Worm (Caenorhabditis elegans): ENCODE measurements around the gene F44A6.5.

F44A6.5 gene

DNA sequence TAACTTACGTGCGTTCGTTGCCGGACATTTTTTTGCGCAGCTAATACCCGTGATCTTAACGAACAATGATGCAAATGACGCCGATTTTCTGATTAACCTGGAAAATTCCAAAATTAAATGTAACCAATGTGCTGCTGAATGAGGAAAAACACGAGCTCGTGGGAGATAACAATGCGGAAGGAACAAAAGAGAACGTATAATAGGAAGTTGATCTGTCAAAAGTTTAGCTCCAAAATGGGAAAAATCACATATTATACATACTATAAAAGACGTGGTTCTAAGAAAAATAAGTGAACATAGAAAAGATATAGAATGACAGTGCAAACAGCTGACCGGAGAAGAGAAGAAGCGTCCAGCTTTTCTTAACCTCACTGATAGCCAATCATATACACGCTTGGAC, 34.1 kb upstream of the F44A6.5 start, which contains the start of gene C14H10.2:
C14H10.2 (minus strand) TSS at position 101 of the 400 bp plus-strand sequence.
- no peak for TF ChIP-seq efl-1 (GFP tag; optimal IDR thresholded peaks at IDR 0.05)
- no peak for TF ChIP-seq Y53F4B.3 (GFP tag; IDR thresholded peaks at IDR 0.05)
- TF ChIP-seq T26A5.8 (tag; optimal IDR thresholded peaks at IDR 0.05) = no peak
- no peak for TF ChIP-seq pha-4 (tag; optimal IDR thresholded peaks at IDR 0.05)
- TF ChIP-seq nhr-90 (tag; optimal IDR thresholded peaks at IDR 0.05) = no peak
- no peak for TF ChIP-seq B0261.1 (tag; optimal IDR thresholded peaks at IDR 0.05)
- no peak for TF ChIP-seq F52B5.7 (tag; optimal IDR thresholded peaks at IDR 0.05)

DNA sequence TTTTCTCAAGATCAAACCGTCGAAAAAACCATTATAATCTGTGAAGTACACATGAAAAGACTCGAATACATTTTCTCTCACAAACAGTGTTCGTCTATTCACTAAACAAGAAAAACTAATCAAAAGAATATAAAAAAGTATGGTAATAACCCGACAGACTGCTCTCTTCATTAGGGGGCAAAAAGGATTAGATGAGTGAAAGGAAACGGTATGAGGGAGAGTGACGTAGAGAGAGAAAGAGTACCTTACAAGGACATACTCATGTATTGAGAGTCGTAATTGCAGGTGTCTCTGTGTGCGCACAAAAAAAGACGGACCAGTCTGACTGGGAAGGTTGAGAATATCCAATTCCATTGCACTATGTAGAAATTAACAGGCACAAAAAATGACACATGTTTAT, 31.0 kb upstream of the F44A6.5 start:
- TF ChIP-seq akir-1 (GFP tag; optimal IDR thresholded peaks at IDR 0.05) (no peak), chd-7 (tag; optimal IDR thresholded peaks at IDR 0.05) (no peak), ztf-26 (tag; optimal IDR thresholded peaks at IDR 0.05) (no peak), madf-6 (GFP tag; IDR thresholded peaks at IDR 0.05) (no peak)

DNA sequence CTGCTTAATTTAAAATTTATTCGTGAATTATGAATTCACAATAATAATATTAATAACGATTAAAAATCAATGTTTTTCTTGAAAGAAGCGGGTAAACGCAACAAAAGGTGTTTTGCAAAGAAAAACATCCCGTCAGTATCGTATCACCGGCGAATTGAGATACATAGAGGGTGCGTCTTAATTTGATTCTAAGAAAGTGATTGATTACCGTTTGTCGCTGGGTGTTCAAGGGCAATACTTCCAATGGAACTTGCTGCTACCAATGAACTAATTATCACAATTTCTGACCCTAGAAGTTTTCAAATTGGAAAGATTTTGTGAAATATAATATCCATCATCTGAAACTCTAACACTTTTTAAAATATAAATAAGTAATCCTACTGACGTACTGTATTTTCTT, 26.9 kb upstream of the F44A6.5 start:
- no peak for TF ChIP-seq hlh-26 (GFP tag; conservative IDR thresholded peaks at IDR 0.05)
- TF ChIP-seq zim-3 (tag; optimal IDR thresholded peaks at IDR 0.05) = no peak
- no peak for TF ChIP-seq aptf-2 (GFP tag; conservative IDR thresholded peaks at IDR 0.05)
- TF ChIP-seq nhr-179 (tag; optimal IDR thresholded peaks at IDR 0.05) = no peak
- no peak for TF ChIP-seq ztf-26 (tag; optimal IDR thresholded peaks at IDR 0.05)
- TF ChIP-seq K11D2.4 (GFP tag; IDR thresholded peaks at IDR 0.05) = no peak
- TF ChIP-seq rcor-1 (GFP tag; IDR thresholded peaks at IDR 0.05) = no peak
- TF ChIP-seq T26A5.8 (tag; optimal IDR thresholded peaks at IDR 0.05) = no peak

DNA sequence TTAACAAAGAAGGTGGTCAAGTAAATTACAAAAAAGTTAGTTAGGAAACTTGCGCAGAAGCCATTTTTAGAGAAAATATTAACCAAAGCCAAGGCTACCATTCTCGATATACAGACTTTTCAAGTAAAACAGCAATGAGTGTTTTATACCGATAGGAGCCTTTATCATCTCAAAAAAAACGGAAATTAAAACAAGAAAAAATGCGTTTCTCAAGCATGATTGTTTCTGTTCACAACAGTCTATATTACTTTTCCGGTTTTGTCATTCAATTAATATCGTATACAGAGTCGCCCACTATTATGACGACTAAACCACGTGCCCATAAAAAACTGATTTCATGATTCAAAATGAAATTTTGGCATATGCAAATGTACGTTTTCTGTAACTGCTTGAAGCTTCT, 22.2 kb upstream of the F44A6.5 start, which contains the start of gene str-74:
str-74 (minus strand) TSS at position 101 of the 400 bp plus-strand sequence.
- TF ChIP-seq egl-18 (GFP tag; IDR thresholded peaks at IDR 0.05) (no peak), nfya-2 (GFP tag; IDR thresholded peaks at IDR 0.05) (no peak), ceh-40 (GFP tag; IDR thresholded peaks at IDR 0.05) (no peak), repo-1 (tag; optimal IDR thresholded peaks at IDR 0.05) (no peak), ceh-79 (tag; optimal IDR thresholded peaks at IDR 0.05) (no peak), Y95B8A.8 (GFP tag; IDR thresholded peaks at IDR 0.05) (no peak), B0336.3 (GFP tag; IDR thresholded peaks at IDR 0.05) (no peak), Y56A3A.18 (GFP tag; IDR thresholded peaks at IDR 0.05) (no peak), attf-6 (GFP tag; IDR thresholded peaks at IDR 0.05) (no peak), ztf-26 (tag; optimal IDR thresholded peaks at IDR 0.05) (no peak), nhr-80 (tag; optimal IDR thresholded peaks at IDR 0.05) (no peak), F39B2.1 (GFP tag; IDR thresholded peaks at IDR 0.05) (no peak), hlh-26 (GFP tag; conservative IDR thresholded peaks at IDR 0.05) (no peak), ceh-100 (GFP tag; IDR thresholded peaks at IDR 0.05) (no peak), T07F8.4 (tag; optimal IDR thresholded peaks at IDR 0.05) (no peak), dpff-1 (tag; optimal IDR thresholded peaks at IDR 0.05) (no peak), him-1 (tag; optimal IDR thresholded peaks at IDR 0.05) (no peak)

DNA sequence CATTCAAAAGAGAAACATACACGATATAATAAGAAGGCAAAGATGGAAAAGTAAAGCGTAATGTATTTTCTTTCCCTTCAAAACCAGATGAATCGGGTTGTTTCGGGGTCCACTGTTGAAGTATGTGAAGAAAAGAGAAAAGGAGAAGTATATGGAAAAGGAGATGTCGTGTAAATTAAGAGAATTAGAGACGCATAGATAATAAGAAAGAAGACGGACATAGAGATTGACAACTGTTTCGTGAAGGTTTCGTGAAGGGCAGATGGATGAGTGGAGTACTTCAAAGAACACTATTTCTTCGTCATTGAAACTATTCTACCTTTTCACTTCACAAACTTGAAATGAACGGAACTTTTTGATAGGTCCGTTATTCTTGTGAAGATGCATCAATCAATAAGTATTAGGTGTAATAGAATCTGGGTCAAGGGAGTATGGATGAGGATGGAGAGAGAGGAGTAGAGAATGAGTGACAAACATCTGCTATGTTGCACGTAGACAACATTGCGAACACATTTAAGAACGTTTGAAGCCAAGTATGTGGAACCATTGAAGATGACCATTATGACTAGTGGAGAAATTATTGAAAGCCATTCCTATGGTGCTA, 19.5 kb upstream of the F44A6.5 start:
- no peak for TF ChIP-seq unc-62 (GFP tag; optimal IDR thresholded peaks at IDR 0.05)
- no peak for TF ChIP-seq hmg-20 (GFP tag; IDR thresholded peaks at IDR 0.05)
- no peak for TF ChIP-seq die-1 (tag; optimal IDR thresholded peaks at IDR 0.05)
- no peak for TF ChIP-seq ama-1 (optimal IDR thresholded peaks at IDR 0.05)
- TF ChIP-seq ama-1 (GFP tag; optimal IDR thresholded peaks at IDR 0.05) = no peak
- no peak for TF ChIP-seq dpff-1 (tag; optimal IDR thresholded peaks at IDR 0.05)
- no peak for TF ChIP-seq F55B11.4 (tag; optimal IDR thresholded peaks at IDR 0.05; ENCODE audit: borderline replicate concordance, insufficient read depth)
- TF ChIP-seq aptf-2 (GFP tag; conservative IDR thresholded peaks at IDR 0.05) = no peak
